Worm (Caenorhabditis elegans) whole organism, young adult: ENCODE data around the gene F54F2.6.

Experiments used
- madf-8 ChIP-seq: fragments of 200-800 bp; sonication (Bioruptor generic); conservative IDR thresholded peaks from 2 replicates; pipeline ENCODE4 v1.3.6; 2022; ENCODE audit warnings: missing genetic modification reagents, missing genetic modification characterization, missing compliant biosample characterization
- unc-130 ChIP-seq: sonication (generic microtip); optimal IDR thresholded peaks from 2 replicates; lab custom pipeline; 2016; ENCODE audit warnings: missing genetic modification reagents, missing genetic modification characterization, missing compliant biosample characterization

DNA sequence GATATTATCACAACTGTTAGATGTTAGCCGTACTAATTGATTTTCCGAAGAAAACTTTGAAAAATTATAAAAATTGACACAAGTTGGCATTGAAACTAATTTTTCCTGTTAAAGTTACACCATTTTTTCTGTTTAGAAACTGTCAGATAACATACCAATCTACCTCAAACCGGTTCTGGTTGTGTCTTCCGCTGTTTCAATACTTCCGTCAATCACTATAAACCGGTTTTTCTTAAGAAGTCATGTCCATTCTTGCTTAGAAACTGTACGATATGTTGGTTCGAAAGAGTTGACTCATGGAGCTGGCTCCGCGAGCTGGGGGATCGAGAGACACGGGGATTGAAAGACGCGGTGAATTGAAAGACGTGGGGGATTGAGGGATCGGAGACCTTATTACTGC is 30.3 kb downstream of the F54F2.6 start:
- TF ChIP-seq madf-8 (no peak), unc-130 (GFP tag; lab: Kevin White, UChicago) (no peak)
